Worm (Caenorhabditis elegans) whole organism, L3 larva: ENCODE results near the gene tofu-7.

Source experiments
- fos-1 ChIP-seq: fragments of 150-350 bp; optimal IDR thresholded peaks from 2 replicates; lab custom pipeline; 2014; ENCODE audit warnings: missing biosample characterization, missing genetic modification characterization
- lsy-12 ChIP-seq: sonication (generic microtip); optimal IDR thresholded peaks from 2 replicates; lab custom pipeline; 2016; ENCODE audit warnings: mild to moderate bottlenecking, missing genetic modification characterization, missing compliant biosample characterization
- nhr-237 ChIP-seq: fragments of 150-350 bp; optimal IDR thresholded peaks from 2 replicates; lab custom pipeline; 2014; ENCODE audit warnings: missing biosample characterization, missing genetic modification characterization
- skn-1 ChIP-seq: fragments of 150-350 bp; optimal IDR thresholded peaks from 2 replicates; lab custom pipeline; 2014; ENCODE audit warnings: missing biosample characterization, missing genetic modification characterization

DNA sequence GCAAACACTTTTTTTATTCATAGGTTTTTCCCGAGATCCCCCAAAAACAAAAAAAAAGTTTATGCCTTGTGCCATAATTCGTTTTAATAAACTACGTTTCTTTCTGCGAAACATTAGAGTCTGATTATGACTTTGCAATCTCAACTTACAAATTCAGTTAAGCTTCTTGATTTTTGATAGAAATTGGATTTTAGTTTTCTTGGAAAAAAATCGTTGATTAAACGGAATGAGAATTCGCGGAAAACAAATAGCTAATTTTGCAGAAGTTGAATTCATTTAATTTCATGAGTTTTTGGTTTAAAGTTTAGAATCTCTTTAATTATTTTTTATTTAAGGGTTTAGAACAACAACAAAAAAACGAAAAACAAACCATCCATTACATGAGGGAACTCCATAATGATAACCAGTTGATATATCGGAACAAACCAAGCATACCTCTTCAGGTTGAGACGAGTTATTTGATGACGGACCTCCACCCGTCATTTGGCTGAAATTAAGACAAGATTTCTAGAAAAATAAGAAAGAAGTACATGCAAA, 30.2 kb upstream of the tofu-7 start, which contains the start of gene nhr-10:
- TF ChIP-seq skn-1 (tag; lab: Kevin White, UChicago) (no peak), nhr-237 (tag; lab: Kevin White, UChicago) (no peak), lsy-12 (tag; lab: Kevin White, UChicago) (no peak), fos-1 (tag; lab: Kevin White, UChicago) (no peak)
